Worm (Caenorhabditis elegans) whole organism, L3 larva: ENCODE results near the gene Y54E2A.9.

ENCODE experiments used
- R02D3.7 ChIP-seq: fragments of 150-350 bp; optimal IDR thresholded peaks from 2 replicates; lab custom pipeline; 2014; ENCODE audit warnings: missing biosample characterization, missing genetic modification characterization
- ZK546.5 ChIP-seq: sonication (generic microtip); optimal IDR thresholded peaks from 2 replicates; lab custom pipeline; 2017; ENCODE audit warnings: missing biosample characterization, missing genetic modification characterization
- aly-2 ChIP-seq: fragments of 150-350 bp; optimal IDR thresholded peaks from 2 replicates; lab custom pipeline; 2014; ENCODE audit warnings: missing biosample characterization, missing genetic modification characterization
- ama-1 ChIP-seq: fragments of 150-350 bp; optimal IDR thresholded peaks from 2 replicates; lab custom pipeline; 2018
- ceh-82 ChIP-seq: fragments of 150-350 bp; optimal IDR thresholded peaks from 2 replicates; lab custom pipeline; 2014; ENCODE audit warnings: missing biosample characterization, missing genetic modification characterization
- ceh-9 ChIP-seq: sonication (generic microtip); optimal IDR thresholded peaks from 2 replicates; lab custom pipeline; 2018; ENCODE audit warnings: missing biosample characterization, missing genetic modification characterization
- daf-12 ChIP-seq: fragments of 150-350 bp; optimal IDR thresholded peaks from 2 replicates; lab custom pipeline; 2014; ENCODE audit warnings: missing biosample characterization, missing genetic modification reagents, missing genetic modification characterization
- egl-5 ChIP-seq: fragments of 150-350 bp; optimal IDR thresholded peaks from 2 replicates; lab custom pipeline; 2017; ENCODE audit warnings: missing biosample characterization, missing genetic modification reagents, missing genetic modification characterization, inconsistent platforms
- elt-1 ChIP-seq: fragments of 150-350 bp; optimal IDR thresholded peaks from 2 replicates; lab custom pipeline; 2014; ENCODE audit warnings: missing biosample characterization, missing genetic modification characterization
- elt-2 ChIP-seq: sonication (generic microtip); optimal IDR thresholded peaks from 2 replicates; lab custom pipeline; 2016; ENCODE audit warnings: missing genetic modification reagents, mild to moderate bottlenecking, missing genetic modification characterization, missing compliant biosample characterization
- eor-1 ChIP-seq, 2 experiments: fragments of 150-350 bp; optimal IDR thresholded peaks; 2 replicates each; lab custom pipeline; 2014 to 2018; ENCODE audit warnings: missing biosample characterization in 2 of 2, missing genetic modification characterization in 2 of 2
- fkh-10 ChIP-seq: sonication (generic microtip); optimal IDR thresholded peaks from 2 replicates; lab custom pipeline; 2017; ENCODE audit warnings: missing biosample characterization, missing genetic modification reagents, missing genetic modification characterization
- hmg-11 ChIP-seq: sonication (generic microtip); optimal IDR thresholded peaks from 2 replicates; lab custom pipeline; 2016; ENCODE audit warnings: missing genetic modification characterization, missing compliant biosample characterization
- jun-1 ChIP-seq: fragments of 150-350 bp; optimal IDR thresholded peaks from 2 replicates; lab custom pipeline; 2014; ENCODE audit warnings: missing biosample characterization, missing genetic modification reagents, missing genetic modification characterization
- lin-15B ChIP-seq: fragments of 150-350 bp; optimal IDR thresholded peaks from 2 replicates; lab custom pipeline; 2014; ENCODE audit warnings: missing biosample characterization, missing genetic modification characterization
- lin-39 ChIP-seq: fragments of 150-350 bp; optimal IDR thresholded peaks from 2 replicates; lab custom pipeline; 2018; ENCODE audit warnings: missing biosample characterization, missing genetic modification reagents, missing genetic modification characterization
- mdl-1 ChIP-seq: fragments of 150-350 bp; optimal IDR thresholded peaks from 2 replicates; lab custom pipeline; 2014; ENCODE audit warnings: missing biosample characterization, missing genetic modification characterization
- nfya-1 ChIP-seq: sonication (generic microtip); optimal IDR thresholded peaks from 2 replicates; lab custom pipeline; 2017; ENCODE audit warnings: missing genetic modification characterization, mild to moderate bottlenecking, missing compliant biosample characterization, antibody characterized with exemption, moderate library complexity; ENCODE audit not compliant: insufficient read depth
- nhr-11 ChIP-seq: fragments of 150-350 bp; optimal IDR thresholded peaks from 2 replicates; lab custom pipeline; 2014; ENCODE audit warnings: missing biosample characterization, missing genetic modification characterization
- nhr-12 ChIP-seq: fragments of 150-350 bp; optimal IDR thresholded peaks from 2 replicates; lab custom pipeline; 2014; ENCODE audit warnings: missing biosample characterization, missing genetic modification characterization
- nhr-23 ChIP-seq: fragments of 150-350 bp; optimal IDR thresholded peaks from 2 replicates; lab custom pipeline; 2014; ENCODE audit warnings: missing biosample characterization, missing genetic modification reagents, missing genetic modification characterization
- nhr-25 ChIP-seq: sonication (generic microtip); optimal IDR thresholded peaks from 2 replicates; lab custom pipeline; 2017; ENCODE audit warnings: missing biosample characterization, missing genetic modification characterization
- nhr-43 ChIP-seq: sonication (generic microtip); optimal IDR thresholded peaks from 2 replicates; lab custom pipeline; 2016; ENCODE audit warnings: mild to moderate bottlenecking, missing genetic modification characterization, missing compliant biosample characterization; ENCODE audit not compliant: poor library complexity, severe bottlenecking
- nhr-67 ChIP-seq: fragments of 150-350 bp; optimal IDR thresholded peaks from 2 replicates; lab custom pipeline; 2014; ENCODE audit warnings: missing biosample characterization, missing genetic modification characterization
- nhr-77 ChIP-seq: fragments of 150-350 bp; optimal IDR thresholded peaks from 2 replicates; lab custom pipeline; 2014; ENCODE audit warnings: missing biosample characterization, missing genetic modification characterization
- pha-4 ChIP-seq: fragments of 150-350 bp; optimal IDR thresholded peaks from 2 replicates; lab custom pipeline; 2014; ENCODE audit warnings: missing biosample characterization, missing genetic modification reagents, missing genetic modification characterization
- pqm-1 ChIP-seq: fragments of 150-350 bp; optimal IDR thresholded peaks from 2 replicates; lab custom pipeline; 2017; ENCODE audit warnings: missing biosample characterization, missing genetic modification characterization, inconsistent platforms
- sea-2 ChIP-seq: fragments of 150-350 bp; sonication (generic microtip); optimal IDR thresholded peaks from 4 replicates; lab custom pipeline; 2014; ENCODE audit warnings: missing biosample characterization, missing genetic modification reagents, missing genetic modification characterization
- skn-1 ChIP-seq: fragments of 150-350 bp; optimal IDR thresholded peaks from 2 replicates; lab custom pipeline; 2014; ENCODE audit warnings: missing biosample characterization, missing genetic modification characterization
- snpc-4 ChIP-seq: fragments of 150-350 bp; optimal IDR thresholded peaks from 2 replicates; lab custom pipeline; 2014; ENCODE audit warnings: missing biosample characterization, missing genetic modification characterization
- tbx-2 ChIP-seq: sonication (generic microtip); optimal IDR thresholded peaks from 2 replicates; lab custom pipeline; 2016; ENCODE audit warnings: mild to moderate bottlenecking, missing genetic modification characterization, missing compliant biosample characterization
- unc-39 ChIP-seq: sonication (generic microtip); optimal IDR thresholded peaks from 4 replicates; lab custom pipeline; 2017; ENCODE audit warnings: missing biosample characterization, missing genetic modification characterization
- unc-62 ChIP-seq: fragments of 150-350 bp; sonication (generic microtip); optimal IDR thresholded peaks from 4 replicates; lab custom pipeline; 2014; ENCODE audit warnings: missing biosample characterization, missing genetic modification reagents, missing genetic modification characterization
- zag-1 ChIP-seq: fragments of 150-350 bp; optimal IDR thresholded peaks from 2 replicates; lab custom pipeline; 2014; ENCODE audit warnings: missing biosample characterization, missing genetic modification characterization
- ztf-11 ChIP-seq: fragments of 150-350 bp; optimal IDR thresholded peaks from 2 replicates; lab custom pipeline; 2014; ENCODE audit warnings: missing biosample characterization, missing genetic modification characterization
- ztf-4 ChIP-seq: fragments of 150-350 bp; optimal IDR thresholded peaks from 2 replicates; lab custom pipeline; 2014; ENCODE audit warnings: missing biosample characterization, missing genetic modification characterization

Gene Y54E2A.9

ce11 chrII:14822419-14822818, 36.6 kb upstream of the Y54E2A.9 start (continued):
- no peak for TF ChIP-seq ama-1 (lab: Kevin White, UChicago)
- peak; percentile 20 for TF ChIP-seq lin-15B (tag; lab: Kevin White, UChicago)
- TF ChIP-seq pqm-1 (tag; lab: Kevin White, UChicago), result peak; percentile 94
- TF ChIP-seq, all 47 proteins: peak for 14

ce11 chrII:14820460-14820859, 34.7 kb upstream of the Y54E2A.9 start:
- TF ChIP-seq pha-4 (peak; percentile 2), fkh-10 (GFP tag; lab: Kevin White, UChicago) (no peak), ceh-9 (tag; lab: Kevin White, UChicago) (no peak), R02D3.7 (tag; lab: Kevin White, UChicago) (no peak), zag-1 (tag; lab: Kevin White, UChicago) (no peak), pqm-1 (tag; lab: Kevin White, UChicago) (peak; percentile 24), hmg-11 (tag; lab: Kevin White, UChicago) (no peak), nhr-11 (tag; lab: Kevin White, UChicago) (no peak), ceh-82 (tag; lab: Kevin White, UChicago) (no peak), skn-1 (peak; percentile 25), ztf-4 (tag; lab: Kevin White, UChicago) (no peak), egl-5 (tag; lab: Kevin White, UChicago) (no peak)

ce11 chrII:14819258-14819985, 33.6 kb upstream of the Y54E2A.9 start:
- TF ChIP-seq nhr-67 (no peak), ztf-11 (no peak), lin-39 (no peak), nhr-43 (no peak), unc-39 (tag; lab: Kevin White, UChicago) (no peak), nhr-77 (tag; lab: Kevin White, UChicago) (no peak), lin-15B (tag; lab: Kevin White, UChicago) (no peak), skn-1 (no peak), tbx-2 (tag; lab: Kevin White, UChicago) (no peak), aly-2 (tag; lab: Kevin White, UChicago) (no peak), unc-62 (GFP tag; lab: Kevin White, UChicago) (no peak), elt-2 (no peak), eor-1 (tag; optimal IDR thresholded peaks at IDR 0.05; lab: Kevin White, UChicago) (no peak), ZK546.5 (tag; lab: Kevin White, UChicago) (no peak), pqm-1 (tag; lab: Kevin White, UChicago) (peak; percentile 30), nhr-23 (no peak), fkh-10 (GFP tag; lab: Kevin White, UChicago) (no peak), ztf-4 (tag; lab: Kevin White, UChicago) (no peak), snpc-4 (tag; lab: Kevin White, UChicago) (peak; percentile 30), daf-12 (tag; lab: Kevin White, UChicago) (no peak), hmg-11 (tag; lab: Kevin White, UChicago) (no peak), sea-2 (GFP tag; lab: Kevin White, UChicago) (no peak), jun-1 (tag; lab: Kevin White, UChicago) (no peak), nhr-12 (tag; lab: Kevin White, UChicago) (no peak), pha-4 (peak; percentile 52), mdl-1 (tag; lab: Kevin White, UChicago) (no peak), zag-1 (tag; lab: Kevin White, UChicago) (no peak), nhr-25 (peak; percentile 18)

ce11 chrII:14818376-14818775, 32.6 kb upstream of the Y54E2A.9 start, which contains the start of gene nhr-61:
TSS of gene nhr-61 (minus strand) at chrII:14818543.
- TF ChIP-seq elt-1 (tag; lab: Kevin White, UChicago), result peak; percentile 47
- TF ChIP-seq nfya-1 (tag; lab: Kevin White, UChicago), result no peak
- TF ChIP-seq unc-62 (GFP tag; lab: Kevin White, UChicago), result no peak
